Worm (Caenorhabditis elegans) whole organism, early embryonic: Measurements from ENCODE around the gene C54E10.11.
"Not testable (repeated sequence)": the region's sequence is repeated elsewhere in the genome, so short reads cannot be mapped to it uniquely, and the experiment has no call there.

ENCODE experiments used
- B0310.2 ChIP-seq: sonication (generic microtip); optimal IDR thresholded peaks from 2 replicates; lab custom pipeline; 2016; ENCODE audit warnings: mild to moderate bottlenecking, missing genetic modification characterization, missing compliant biosample characterization
- F13C5.2 ChIP-seq: sonication (generic microtip); optimal IDR thresholded peaks from 2 replicates; lab custom pipeline; 2017; ENCODE audit warnings: mild to moderate bottlenecking, missing genetic modification characterization, inconsistent platforms, missing compliant biosample characterization
- aly-1 ChIP-seq: sonication (generic microtip); optimal IDR thresholded peaks from 2 replicates; lab custom pipeline; 2016; ENCODE audit warnings: missing genetic modification characterization, missing compliant biosample characterization
- ama-1 ChIP-seq: fragments of 150-350 bp; optimal IDR thresholded peaks from 2 replicates; lab custom pipeline; 2014
- ceh-13 ChIP-seq: fragments of 200-800 bp; sonication (Bioruptor generic); optimal IDR thresholded peaks from 2 replicates; lab custom pipeline; 2018; ENCODE audit warnings: mild to moderate bottlenecking, missing genetic modification characterization, missing compliant biosample characterization
- ceh-36 ChIP-seq: sonication (generic microtip); optimal IDR thresholded peaks from 2 replicates; lab custom pipeline; 2016; ENCODE audit warnings: missing genetic modification characterization, inconsistent platforms, missing compliant biosample characterization
- flt-1 ChIP-seq: fragments of 200-800 bp; sonication (Bioruptor generic); IDR thresholded peaks from 2 replicates; pipeline ENCODE4 v1.3.6; 2022; ENCODE audit warnings: missing genetic modification characterization, missing compliant biosample characterization
- hmbx-1 ChIP-seq: sonication (generic microtip); optimal IDR thresholded peaks from 2 replicates; lab custom pipeline; 2016; ENCODE audit warnings: mild to moderate bottlenecking, missing genetic modification characterization, missing compliant biosample characterization
- hmg-4 ChIP-seq: fragments of 200-800 bp; sonication (Bioruptor generic); optimal IDR thresholded peaks from 2 replicates; lab custom pipeline; 2018; ENCODE audit warnings: mild to moderate bottlenecking, missing genetic modification characterization, missing compliant biosample characterization
- hnd-1 ChIP-seq: sonication (generic microtip); optimal IDR thresholded peaks from 2 replicates; lab custom pipeline; 2016; ENCODE audit warnings: missing genetic modification characterization, missing compliant biosample characterization
- pes-1 ChIP-seq: fragments of 200-800 bp; sonication (Bioruptor generic); IDR thresholded peaks from 2 replicates; pipeline ENCODE4 v1.3.6; 2022; ENCODE audit warnings: missing genetic modification reagents, missing genetic modification characterization, missing compliant biosample characterization
- scrt-1 ChIP-seq: fragments of 200-800 bp; sonication (Bioruptor generic); IDR thresholded peaks from 2 replicates; pipeline ENCODE4 v1.3.6; 2022; ENCODE audit warnings: missing genetic modification characterization, missing compliant biosample characterization
- sea-1 ChIP-seq: fragments of 200-800 bp; sonication (Bioruptor generic); conservative IDR thresholded peaks from 2 replicates; pipeline ENCODE4 v1.3.6; 2022; ENCODE audit warnings: missing genetic modification characterization, missing compliant biosample characterization
- tbx-11 ChIP-seq: fragments of 200-800 bp; sonication (Bioruptor generic); IDR thresholded peaks from 2 replicates; pipeline ENCODE4 v1.3.6; 2022; ENCODE audit warnings: missing genetic modification characterization, missing compliant biosample characterization
- tbx-37 ChIP-seq: fragments of 200-800 bp; sonication (Bioruptor generic); conservative IDR thresholded peaks from 2 replicates; pipeline ENCODE4 v1.3.6; 2022; ENCODE audit warnings: missing genetic modification reagents, missing genetic modification characterization, missing compliant biosample characterization
- tra-4 ChIP-seq: sonication (generic microtip); optimal IDR thresholded peaks from 2 replicates; lab custom pipeline; 2017; ENCODE audit warnings: missing genetic modification characterization, missing compliant biosample characterization

Gene C54E10.11

DNA sequence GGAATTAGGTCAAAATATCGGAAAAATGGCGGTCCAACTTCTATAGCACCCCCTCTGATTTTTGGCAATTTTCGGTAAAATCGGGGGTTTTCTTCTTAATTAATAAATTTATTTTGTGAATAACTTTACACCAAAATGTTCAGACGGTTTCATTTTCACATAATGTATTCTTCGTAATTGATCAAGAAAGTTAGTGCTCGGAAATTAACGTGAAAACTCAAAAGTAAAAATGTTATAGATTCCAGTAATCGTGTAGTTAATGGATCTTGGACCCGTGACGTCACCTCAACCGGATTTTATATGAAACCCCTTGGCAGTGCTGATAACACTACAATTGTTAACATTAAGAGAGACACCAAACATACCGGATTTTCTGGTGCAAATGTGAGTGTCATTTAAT is 39.9 kb downstream of the C54E10.11 start, which contains the start of gene F11D11.22:
Gene F11D11.22, plus strand, starts transcription at position 301 of the 400 bp plus-strand sequence.
- TF ChIP-seq tra-4 (tag; lab: Kevin White, UChicago); scrt-1; B0310.2 (tag; lab: Kevin White, UChicago): not testable (repeated sequence)

DNA sequence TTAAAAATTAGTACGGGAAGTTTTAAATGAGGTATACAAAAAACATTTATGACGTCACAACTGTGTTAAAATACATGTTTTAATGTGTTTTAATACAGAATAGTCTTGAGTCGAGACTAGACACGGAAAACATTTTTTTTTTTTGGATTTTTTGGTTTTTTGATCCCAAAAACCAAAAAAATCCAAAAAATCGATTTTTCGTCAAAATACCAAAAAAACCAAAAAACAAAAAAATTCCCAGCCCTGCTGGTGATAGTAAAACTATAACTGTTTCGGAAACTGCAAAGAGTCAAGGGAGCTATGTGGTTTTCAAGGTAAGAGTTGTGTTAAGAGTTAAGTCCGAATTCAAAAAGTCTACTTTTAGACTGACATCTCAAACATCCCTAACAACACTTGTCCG is 40.9 kb downstream of the C54E10.11 start, which contains the start of gene F11D11.4:
Gene F11D11.4, plus strand, starts transcription at position 301 of the 400 bp plus-strand sequence.
- TF ChIP-seq ceh-13 (GFP tag; lab: Kevin White, UChicago) (no peak), F13C5.2 (no peak), ama-1 (no peak), hmbx-1 (no peak), pes-1 (no peak), scrt-1 (no peak), B0310.2 (tag; lab: Kevin White, UChicago) (no peak), sea-1 (GFP tag; lab: Robert Waterston, UW) (no peak), ceh-36 (tag; lab: Kevin White, UChicago) (no peak), flt-1 (GFP tag; lab: Robert Waterston, UW) (no peak)

DNA sequence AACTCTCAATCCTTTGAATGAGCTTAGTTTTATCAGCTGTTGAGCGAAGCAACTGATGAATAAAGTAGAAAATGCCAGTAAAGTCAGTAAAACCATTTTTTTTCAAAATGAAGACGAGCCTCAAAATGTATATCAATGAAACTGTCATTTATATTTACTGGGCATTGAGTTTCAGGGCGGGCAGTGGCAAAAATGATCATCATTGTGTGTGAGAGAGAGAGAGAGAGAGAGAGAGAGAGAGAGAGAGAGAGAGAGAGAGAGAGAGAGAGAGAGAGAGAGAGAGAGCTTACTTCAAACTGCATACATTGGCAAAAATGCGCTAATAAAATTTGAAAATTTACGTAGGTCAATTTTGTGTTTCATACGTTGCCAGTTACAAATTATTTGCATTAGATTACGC is 41.8 kb downstream of the C54E10.11 start, which contains the start of gene F11D11.3:
Gene F11D11.3, minus strand, starts transcription at position 101 of the 400 bp plus-strand sequence.
- no peak for TF ChIP-seq hmg-4 (GFP tag; lab: Kevin White, UChicago)
- TF ChIP-seq tra-4 (tag; lab: Kevin White, UChicago), result no peak

DNA sequence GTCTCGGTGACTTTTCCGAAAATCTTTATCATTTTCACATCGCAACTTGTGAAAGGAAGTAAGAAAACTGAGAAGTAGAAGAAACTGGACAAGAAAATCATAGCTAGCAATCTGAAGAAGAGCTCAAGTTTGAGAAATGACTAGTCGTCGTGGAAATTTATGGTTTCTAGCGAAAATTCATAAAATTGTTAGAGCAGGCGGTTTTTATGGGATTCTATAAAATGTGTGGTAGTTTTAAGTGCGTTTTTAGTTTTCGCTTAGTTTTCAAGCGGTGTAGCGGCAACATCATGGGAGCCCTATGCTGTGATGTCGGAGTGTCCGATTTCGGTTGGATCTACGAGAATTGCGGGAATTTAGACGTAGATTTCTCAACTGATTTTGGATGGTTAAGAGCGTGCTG is 47.6 kb downstream of the C54E10.11 start, which contains the start of gene clec-254:
Gene clec-254, minus strand, starts transcription at position 101 of the 400 bp plus-strand sequence.
- TF ChIP-seq hmbx-1; scrt-1; sea-1 (GFP tag; lab: Robert Waterston, UW): not testable (repeated sequence)

DNA sequence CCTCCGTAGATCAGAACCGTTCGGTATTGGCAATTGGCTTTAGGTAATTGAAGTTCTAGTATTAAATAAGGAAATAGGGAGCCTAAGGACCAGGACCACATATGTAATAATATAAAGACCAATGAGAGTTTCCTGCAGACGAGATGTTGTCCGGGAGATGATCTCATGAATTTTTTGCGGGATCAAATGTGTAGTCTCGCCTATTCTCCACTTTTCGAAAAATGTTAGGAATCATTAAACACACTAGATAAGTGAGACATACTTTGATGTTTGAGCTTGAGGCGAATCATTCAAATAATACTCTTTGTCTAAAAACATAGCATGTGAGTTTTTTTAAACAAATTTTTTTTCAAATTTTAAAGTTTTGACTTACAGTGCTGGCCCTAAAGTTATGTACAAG is 48.9 kb downstream of the C54E10.11 start, which contains the start of gene F11D11.6:
Gene F11D11.6, minus strand, starts transcription at position 101 of the 400 bp plus-strand sequence.
- TF ChIP-seq flt-1 (GFP tag; lab: Robert Waterston, UW) (no peak), hnd-1 (tag; lab: Kevin White, UChicago) (no peak), tbx-37 (no peak), pes-1 (no peak), tbx-11 (GFP tag; lab: Robert Waterston, UW) (no peak), tra-4 (tag; lab: Kevin White, UChicago) (no peak), ceh-36 (tag; lab: Kevin White, UChicago) (no peak), hmg-4 (GFP tag; lab: Kevin White, UChicago) (no peak), aly-1 (tag; lab: Kevin White, UChicago) (no peak), hmbx-1 (no peak)
